Worm (Caenorhabditis elegans): ENCODE results near the gene ddx-17.
A peak's percentile ranks its signal among the peaks of the same experiment; 100 is the strongest.

The ddx-17 gene

DNA sequence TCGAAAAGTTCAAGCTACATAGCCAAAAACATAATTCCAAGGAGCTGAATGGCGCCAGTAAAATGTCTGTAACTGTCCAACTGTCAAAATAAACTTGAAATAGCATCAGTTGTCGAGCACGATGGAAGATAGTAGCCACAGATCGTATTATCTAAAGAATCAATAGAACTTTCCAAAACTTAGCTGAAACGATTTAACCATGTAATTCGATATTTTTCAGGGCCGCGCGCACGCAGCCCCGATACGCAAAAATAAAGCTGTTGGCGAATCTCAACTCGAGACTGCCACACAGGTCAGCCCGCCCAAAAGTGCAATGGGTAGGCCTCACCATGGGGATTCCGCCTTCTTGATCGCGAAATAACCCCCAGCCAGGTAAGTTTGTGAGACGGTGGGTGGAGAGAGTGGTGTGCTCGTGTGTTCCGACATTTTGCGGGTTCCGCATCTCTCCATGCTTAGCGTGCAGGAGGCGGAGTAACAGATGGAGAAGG, 16.4 kb upstream of the ddx-17 start (continued):
- no peak for TF ChIP-seq madf-3 (GFP tag; IDR thresholded peaks at IDR 0.05)
- peak; percentile 92 for TF ChIP-seq snpc-1.1 (tag; optimal IDR thresholded peaks at IDR 0.05; ENCODE audit: insufficient read depth)
- no peak for TF ChIP-seq attf-3 (GFP tag; conservative IDR thresholded peaks at IDR 0.05)
- peak; percentile 55 for TF ChIP-seq nhr-179 (tag; optimal IDR thresholded peaks at IDR 0.05)
- 0 out of 2 replicates have a peak, but pooled peaks have one; percentile 20 for TF ChIP-seq C06A6.2 (GFP tag; conservative IDR thresholded peaks at IDR 0.05)
- peak; percentile 22 for TF ChIP-seq snpc-1.3 (tag; optimal IDR thresholded peaks at IDR 0.05; ENCODE audit: insufficient read depth)
- TF ChIP-seq nfyb-1 (GFP tag; IDR thresholded peaks at IDR 0.05), result no peak
- TF ChIP-seq akir-1 (GFP tag; optimal IDR thresholded peaks at IDR 0.05), result no peak
- peak; percentile 94 for TF ChIP-seq pbrm-1 (GFP tag; IDR thresholded peaks at IDR 0.05)
- no peak for TF ChIP-seq die-1 (tag; optimal IDR thresholded peaks at IDR 0.05)
- TF ChIP-seq efl-1 (GFP tag; optimal IDR thresholded peaks at IDR 0.05), result peak; percentile 15
- no peak for TF ChIP-seq F57C9.4 (tag; optimal IDR thresholded peaks at IDR 0.05)
- peak; percentile 84 for TF ChIP-seq hrde-1 (tag; optimal IDR thresholded peaks at IDR 0.05; ENCODE audit: borderline replicate concordance)
- 0 out of 2 replicates have a peak, but pooled peaks have one; percentile 52 for TF ChIP-seq aptf-3 (GFP tag; IDR thresholded peaks at IDR 0.05)
- TF ChIP-seq madf-8 (GFP tag; conservative IDR thresholded peaks at IDR 0.05), result peak; percentile 44
- TF ChIP-seq cebp-1 (GFP tag; IDR thresholded peaks at IDR 0.05), result peak; percentile 43; the same call in 1 of the 2 replicates
- TF ChIP-seq cebp-1 (tag; optimal IDR thresholded peaks at IDR 0.05), result no peak
- TF ChIP-seq nfya-1 (tag; optimal IDR thresholded peaks at IDR 0.05; ENCODE audit: borderline replicate concordance, insufficient read depth), result no peak
- TF ChIP-seq let-607 (tag; optimal IDR thresholded peaks at IDR 0.05), result peak in 1 of 2 experiments; percentile 15
- TF ChIP-seq somi-1 (GFP tag; optimal IDR thresholded peaks at IDR 0.05), result no peak
- TF ChIP-seq F39B2.1 (GFP tag; IDR thresholded peaks at IDR 0.05), result no peak; the same call in 1 of the 2 replicates
- no peak for TF ChIP-seq hlh-12 (tag; optimal IDR thresholded peaks at IDR 0.05)
- no peak for TF ChIP-seq ccch-3 (GFP tag; optimal IDR thresholded peaks at IDR 0.05)
- peak; percentile 96 for TF ChIP-seq dox-1 (GFP tag; IDR thresholded peaks at IDR 0.05)
- peak; percentile 88 for TF ChIP-seq sptf-2 (GFP tag; optimal IDR thresholded peaks at IDR 0.05)
- peak; percentile 89 for TF ChIP-seq rcor-1 (GFP tag; IDR thresholded peaks at IDR 0.05)
- TF ChIP-seq ekl-4 (GFP tag; IDR thresholded peaks at IDR 0.05), result peak; percentile 92
- TF ChIP-seq bed-1 (GFP tag; IDR thresholded peaks at IDR 0.05), result no peak
- peak; percentile 76 for TF ChIP-seq F52B5.7 (tag; optimal IDR thresholded peaks at IDR 0.05)
- peak; percentile 97 for TF ChIP-seq hmg-1.2 (GFP tag; IDR thresholded peaks at IDR 0.05)
- no peak for TF ChIP-seq bed-2 (GFP tag; IDR thresholded peaks at IDR 0.05)
- no peak for TF ChIP-seq F10E7.11 (tag; optimal IDR thresholded peaks at IDR 0.05)
- no peak for TF ChIP-seq ztf-22 (GFP tag; optimal IDR thresholded peaks at IDR 0.05)
- TF ChIP-seq let-526 (GFP tag; IDR thresholded peaks at IDR 0.05), result 0 out of 2 replicates have a peak, but pooled peaks have one; percentile 5
- no peak for TF ChIP-seq athp-1 (tag; optimal IDR thresholded peaks at IDR 0.05)
- peak; percentile 16 for TF ChIP-seq F23B12.7 (tag; optimal IDR thresholded peaks at IDR 0.05; ENCODE audit: insufficient read depth)
- no peak for TF ChIP-seq B0019.2 (GFP tag; conservative IDR thresholded peaks at IDR 0.05)
- peak; percentile 96 for TF ChIP-seq D2030.7 (GFP tag; IDR thresholded peaks at IDR 0.05)
- TF ChIP-seq ama-1 (optimal IDR thresholded peaks at IDR 0.05), result peak; percentile 84
- no peak for TF ChIP-seq ama-1 (GFP tag; optimal IDR thresholded peaks at IDR 0.05)
- peak; percentile 28 for TF ChIP-seq ceh-27 (GFP tag; optimal IDR thresholded peaks at IDR 0.05)
- no peak for TF ChIP-seq nhr-90 (tag; optimal IDR thresholded peaks at IDR 0.05)
- TF ChIP-seq unc-130 (GFP tag; optimal IDR thresholded peaks at IDR 0.05), result peak; percentile 28
- peak; percentile 3 to 44 for TF ChIP-seq rec-8 (tag; optimal IDR thresholded peaks at IDR 0.05)
- TF ChIP-seq ceh-58 (GFP tag; IDR thresholded peaks at IDR 0.05), result no peak
- no peak for TF ChIP-seq lag-1 (GFP tag; IDR thresholded peaks at IDR 0.05)
- TF ChIP-seq rpc-1 (optimal IDR thresholded peaks at IDR 0.05), result no peak
- no peak for TF ChIP-seq rpc-1 (tag; optimal IDR thresholded peaks at IDR 0.05)

All from whole organism, young adult.